Worm (Caenorhabditis elegans) whole organism, L4/young adult: ENCODE results near the gene Y110A2AL.1.

Experiments
- W03F9.2 ChIP-seq: fragments of 150-350 bp; optimal IDR thresholded peaks from 2 replicates; lab custom pipeline; 2014; ENCODE audit warnings: missing biosample characterization, missing genetic modification characterization
- dao-5 ChIP-seq: sonication (generic microtip); optimal IDR thresholded peaks from 2 replicates; lab custom pipeline; 2016; ENCODE audit warnings: missing genotype, missing genetic modification characterization, moderate library complexity, missing compliant biosample characterization

DNA sequence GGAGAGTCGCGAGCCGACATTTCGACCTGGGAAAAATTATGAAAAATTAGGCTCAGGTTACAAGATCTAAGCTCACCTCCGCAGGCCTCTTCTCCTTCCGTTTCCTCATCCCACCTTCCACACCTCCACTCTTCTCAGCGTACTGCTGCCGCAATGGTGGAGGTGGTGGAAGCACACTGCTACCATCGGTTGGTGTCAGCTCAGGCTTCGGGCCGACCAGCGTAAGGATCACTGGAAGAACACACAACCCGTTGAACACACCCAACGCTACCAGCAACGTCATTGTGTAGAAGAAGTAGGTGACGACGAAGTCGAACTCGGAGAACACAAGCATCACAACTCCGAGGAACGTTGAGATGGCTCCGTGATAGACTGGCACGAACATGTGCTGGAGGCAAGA, 29.2 kb upstream of the Y110A2AL.1 start:
- no peak for TF ChIP-seq dao-5 (tag; lab: Kevin White, UChicago)
- TF ChIP-seq W03F9.2 (tag; lab: Kevin White, UChicago): no peak
